Worm (Caenorhabditis elegans): Measurements from ENCODE around the gene T19C3.5.

DNA sequence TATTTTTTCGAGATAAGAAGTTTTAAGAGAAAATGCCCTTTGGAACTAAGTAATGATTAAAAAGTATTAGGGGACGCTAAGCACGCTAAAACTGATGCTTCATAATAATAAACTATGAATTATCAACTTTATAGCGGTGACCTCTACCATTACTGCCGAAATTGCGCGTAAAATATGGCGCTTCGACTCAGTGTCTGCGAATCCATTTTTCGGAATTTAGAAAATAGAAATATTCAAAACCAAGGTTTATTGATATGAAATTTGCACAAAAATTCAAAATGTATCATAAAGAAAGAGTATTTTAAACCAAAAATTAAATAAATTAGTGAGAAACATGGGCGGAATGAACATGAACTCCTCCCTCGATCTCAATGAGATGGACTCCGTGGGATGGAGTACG is 28.5 kb downstream of the T19C3.5 start:
- TF ChIP-seq elt-1 (tag; optimal IDR thresholded peaks at IDR 0.05) = no peak
- TF ChIP-seq elt-2 (tag; optimal IDR thresholded peaks at IDR 0.05) = peak; percentile 46
- no peak for TF ChIP-seq lin-15B (tag; optimal IDR thresholded peaks at IDR 0.05)
- no peak for TF ChIP-seq fkh-10 (GFP tag; optimal IDR thresholded peaks at IDR 0.05)
- TF ChIP-seq zag-1 (tag; optimal IDR thresholded peaks at IDR 0.05) = no peak

Measured in whole organism, L3 larva.